Worm (Caenorhabditis elegans) whole organism, L2 larva: Measurements from ENCODE around the gene srt-27.
A peak's percentile ranks its signal among the peaks of the same experiment; 100 is the strongest.

ENCODE experiments used
- C34F6.9 ChIP-seq: fragments of 150-350 bp; optimal IDR thresholded peaks from 2 replicates; lab custom pipeline; 2014; ENCODE audit warnings: missing biosample characterization, missing genetic modification characterization
- F13H6.1 ChIP-seq: sonication (generic microtip); optimal IDR thresholded peaks from 2 replicates; lab custom pipeline; 2016; ENCODE audit warnings: missing genetic modification characterization, missing compliant biosample characterization
- R02D3.7 ChIP-seq: fragments of 150-350 bp; optimal IDR thresholded peaks from 2 replicates; lab custom pipeline; 2014; ENCODE audit warnings: missing biosample characterization, missing genetic modification characterization
- Y55F3AM.14 ChIP-seq: fragments of 200-800 bp; sonication (Bioruptor generic); optimal IDR thresholded peaks from 2 replicates; lab custom pipeline; 2018; ENCODE audit warnings: mild to moderate bottlenecking, missing genetic modification characterization, missing compliant biosample characterization
- ZK546.5 ChIP-seq: sonication (generic microtip); optimal IDR thresholded peaks from 2 replicates; lab custom pipeline; 2017; ENCODE audit warnings: missing biosample characterization, missing genetic modification characterization
- alr-1 ChIP-seq: fragments of 150-350 bp; optimal IDR thresholded peaks from 2 replicates; lab custom pipeline; 2014; ENCODE audit warnings: missing biosample characterization, missing genetic modification characterization
- aly-2 ChIP-seq: fragments of 150-350 bp; optimal IDR thresholded peaks from 2 replicates; lab custom pipeline; 2014; ENCODE audit warnings: missing biosample characterization, missing genetic modification characterization
- ama-1 ChIP-seq: fragments of 150-350 bp; optimal IDR thresholded peaks from 2 replicates; lab custom pipeline; 2018; ENCODE audit warnings: inconsistent platforms
- blmp-1 ChIP-seq: sonication (generic microtip); optimal IDR thresholded peaks from 2 replicates; lab custom pipeline; 2017; ENCODE audit warnings: missing genetic modification characterization, mild to moderate bottlenecking, missing compliant biosample characterization, antibody characterized with exemption, moderate library complexity; ENCODE audit not compliant: insufficient read depth
- ceh-16 ChIP-seq: fragments of 150-350 bp; optimal IDR thresholded peaks from 2 replicates; lab custom pipeline; 2014; ENCODE audit warnings: missing biosample characterization, missing genetic modification characterization
- ceh-82 ChIP-seq: fragments of 150-350 bp; optimal IDR thresholded peaks from 2 replicates; lab custom pipeline; 2014; ENCODE audit warnings: missing biosample characterization, missing genetic modification characterization
- crh-2 ChIP-seq: sonication (generic microtip); optimal IDR thresholded peaks from 2 replicates; lab custom pipeline; 2017; ENCODE audit warnings: missing biosample characterization, missing genetic modification characterization
- dmd-4 ChIP-seq: sonication (generic microtip); optimal IDR thresholded peaks from 2 replicates; lab custom pipeline; 2017; ENCODE audit warnings: missing biosample characterization, missing genetic modification characterization
- egl-27 ChIP-seq: sonication (generic microtip); optimal IDR thresholded peaks from 3 replicates; lab custom pipeline; 2017; ENCODE audit warnings: missing biosample characterization, missing genetic modification reagents, missing genetic modification characterization
- elt-1 ChIP-seq: fragments of 150-350 bp; optimal IDR thresholded peaks from 2 replicates; lab custom pipeline; 2014; ENCODE audit warnings: missing biosample characterization, missing genetic modification characterization
- elt-3 ChIP-seq: sonication (generic microtip); optimal IDR thresholded peaks from 2 replicates; lab custom pipeline; 2017; ENCODE audit warnings: missing biosample characterization, missing genetic modification characterization
- fos-1 ChIP-seq: fragments of 150-350 bp; optimal IDR thresholded peaks from 2 replicates; lab custom pipeline; 2014; ENCODE audit warnings: missing biosample characterization, missing genetic modification characterization
- gmeb-1 ChIP-seq: fragments of 150-350 bp; optimal IDR thresholded peaks from 2 replicates; lab custom pipeline; 2014; ENCODE audit warnings: missing biosample characterization, missing genetic modification characterization
- lin-11 ChIP-seq: fragments of 150-350 bp; sonication (generic microtip); optimal IDR thresholded peaks from 2 replicates; lab custom pipeline; 2014; ENCODE audit warnings: missing biosample characterization, missing genetic modification characterization, inconsistent platforms, mixed read lengths
- lin-13 ChIP-seq: fragments of 150-350 bp; optimal IDR thresholded peaks from 2 replicates; lab custom pipeline; 2014; ENCODE audit warnings: missing biosample characterization, missing genetic modification reagents, missing genetic modification characterization
- lin-39 ChIP-seq: fragments of 150-350 bp; optimal IDR thresholded peaks from 2 replicates; lab custom pipeline; 2014; ENCODE audit warnings: missing biosample characterization, missing genetic modification reagents, missing genetic modification characterization
- lsy-2 ChIP-seq, 2 experiments: fragments of 150-350 bp in 1 of 2; sonication (generic microtip) in 1 of 2; optimal IDR thresholded peaks; 2 replicates each; lab custom pipeline; 2014 to 2017; ENCODE audit warnings: missing biosample characterization in 2 of 2, missing genetic modification characterization in 2 of 2
- mab-5 ChIP-seq: fragments of 150-350 bp; optimal IDR thresholded peaks from 2 replicates; lab custom pipeline; 2014; ENCODE audit warnings: missing biosample characterization, missing genetic modification characterization
- mdl-1 ChIP-seq, 2 experiments: fragments of 150-350 bp in 1 of 2; sonication (generic microtip) in 1 of 2; optimal IDR thresholded peaks; 2 replicates each; lab custom pipeline; 2017; ENCODE audit warnings: missing biosample characterization in 2 of 2, missing genetic modification characterization in 2 of 2
- nhr-10 ChIP-seq: sonication (generic microtip); optimal IDR thresholded peaks from 2 replicates; lab custom pipeline; 2017; ENCODE audit warnings: missing biosample characterization, missing genetic modification characterization
- nhr-11 ChIP-seq: fragments of 150-350 bp; optimal IDR thresholded peaks from 2 replicates; lab custom pipeline; 2014; ENCODE audit warnings: missing biosample characterization, missing genetic modification characterization
- nhr-12 ChIP-seq: fragments of 150-350 bp; optimal IDR thresholded peaks from 2 replicates; lab custom pipeline; 2014; ENCODE audit warnings: missing biosample characterization, missing genetic modification characterization
- nhr-129 ChIP-seq: fragments of 150-350 bp; optimal IDR thresholded peaks from 2 replicates; lab custom pipeline; 2014; ENCODE audit warnings: missing biosample characterization, missing genetic modification characterization
- nhr-21 ChIP-seq: fragments of 150-350 bp; optimal IDR thresholded peaks from 2 replicates; lab custom pipeline; 2014; ENCODE audit warnings: missing biosample characterization, missing genetic modification characterization
- nhr-23 ChIP-seq: fragments of 150-350 bp; optimal IDR thresholded peaks from 2 replicates; lab custom pipeline; 2014; ENCODE audit warnings: missing biosample characterization, missing genetic modification reagents, missing genetic modification characterization
- nhr-237 ChIP-seq: fragments of 150-350 bp; optimal IDR thresholded peaks from 2 replicates; lab custom pipeline; 2014; ENCODE audit warnings: missing biosample characterization, missing genetic modification characterization
- nhr-25 ChIP-seq: fragments of 150-350 bp; sonication (generic microtip); optimal IDR thresholded peaks from 3 replicates; lab custom pipeline; 2014; ENCODE audit warnings: missing biosample characterization, missing genetic modification characterization
- nhr-6 ChIP-seq: fragments of 150-350 bp; optimal IDR thresholded peaks from 2 replicates; lab custom pipeline; 2014; ENCODE audit warnings: missing biosample characterization, missing genetic modification characterization
- nhr-77 ChIP-seq: fragments of 150-350 bp; optimal IDR thresholded peaks from 2 replicates; lab custom pipeline; 2014; ENCODE audit warnings: missing biosample characterization, missing genetic modification characterization
- peb-1 ChIP-seq: fragments of 150-350 bp; optimal IDR thresholded peaks from 2 replicates; lab custom pipeline; 2014; ENCODE audit warnings: missing biosample characterization, missing genetic modification characterization
- sem-4 ChIP-seq: fragments of 150-350 bp; optimal IDR thresholded peaks from 2 replicates; lab custom pipeline; 2014; ENCODE audit warnings: missing biosample characterization, missing genetic modification reagents, missing genetic modification characterization
- skn-1 ChIP-seq: sonication (generic microtip); optimal IDR thresholded peaks from 2 replicates; lab custom pipeline; 2017; ENCODE audit warnings: missing biosample characterization, missing genetic modification characterization
- sma-3 ChIP-seq: sonication (generic microtip); optimal IDR thresholded peaks from 2 replicates; lab custom pipeline; 2016; ENCODE audit warnings: missing genetic modification reagents, missing genetic modification characterization, missing compliant biosample characterization
- sma-9 ChIP-seq, 2 experiments: fragments of 150-350 bp in 1 of 2; sonication (generic microtip) in 1 of 2; optimal IDR thresholded peaks; 2 replicates each; lab custom pipeline; 2014 to 2016; ENCODE audit warnings: missing genetic modification characterization in 2 of 2, mild to moderate bottlenecking in 1 of 2, missing biosample characterization in 1 of 2, missing compliant biosample characterization in 1 of 2, missing genetic modification reagents in 1 of 2, moderate library complexity in 1 of 2
- snpc-4 ChIP-seq: fragments of 150-350 bp; optimal IDR thresholded peaks from 2 replicates; lab custom pipeline; 2014; ENCODE audit warnings: missing biosample characterization, missing genetic modification characterization
- unc-39 ChIP-seq: fragments of 150-350 bp; optimal IDR thresholded peaks from 2 replicates; lab custom pipeline; 2014; ENCODE audit warnings: missing biosample characterization, missing genetic modification characterization
- unc-55 ChIP-seq: fragments of 150-350 bp; sonication (generic microtip); optimal IDR thresholded peaks from 3 replicates; lab custom pipeline; 2014; ENCODE audit warnings: missing biosample characterization, missing genetic modification reagents, missing genetic modification characterization
- unc-62 ChIP-seq: fragments of 150-350 bp; optimal IDR thresholded peaks from 2 replicates; lab custom pipeline; 2014; ENCODE audit warnings: missing biosample characterization, missing genetic modification reagents, missing genetic modification characterization
- zag-1 ChIP-seq: fragments of 150-350 bp; optimal IDR thresholded peaks from 2 replicates; lab custom pipeline; 2014; ENCODE audit warnings: missing biosample characterization, missing genetic modification characterization
- ztf-1 ChIP-seq: fragments of 200-800 bp; sonication (Bioruptor generic); conservative IDR thresholded peaks from 2 replicates; pipeline ENCODE4 v1.3.6; 2022; ENCODE audit warnings: missing genetic modification characterization, missing compliant biosample characterization
- ztf-11 ChIP-seq: sonication (generic microtip); optimal IDR thresholded peaks from 2 replicates; lab custom pipeline; 2017; ENCODE audit warnings: missing biosample characterization, missing genetic modification characterization
- ztf-4 ChIP-seq: fragments of 150-350 bp; optimal IDR thresholded peaks from 2 replicates; lab custom pipeline; 2014; ENCODE audit warnings: missing biosample characterization, missing genetic modification characterization

Gene srt-27

ce11 chrV:2695935-2696334 lies 24.7 kb downstream of the srt-27 start, which contains the start of gene Y45G12B.3:
Y45G12B.3 (minus strand) TSS chrV:2696254.
- no peak for TF ChIP-seq crh-2 (tag; lab: Kevin White, UChicago)
- TF ChIP-seq nhr-10 (tag; lab: Kevin White, UChicago): no peak
- TF ChIP-seq skn-1 (tag; lab: Kevin White, UChicago): no peak
- no peak for TF ChIP-seq snpc-4
- no peak for TF ChIP-seq C34F6.9 (tag; lab: Kevin White, UChicago)
- TF ChIP-seq fos-1 (tag; lab: Kevin White, UChicago): no peak
- no peak for TF ChIP-seq lin-13 (GFP tag; lab: Kevin White, UChicago)
- no peak for TF ChIP-seq ama-1 (lab: Kevin White, UChicago)
- no peak for TF ChIP-seq unc-62 (GFP tag; lab: Kevin White, UChicago)
- no peak for TF ChIP-seq ceh-82 (tag; lab: Kevin White, UChicago)
- no peak for TF ChIP-seq nhr-12 (tag; lab: Kevin White, UChicago)
- TF ChIP-seq lsy-2 (tag; optimal IDR thresholded peaks at IDR 0.05; lab: Kevin White, UChicago): no peak

- TF ChIP-seq nhr-25 (peak; percentile 51), nhr-77 (tag; lab: Kevin White, UChicago) (no peak), elt-3 (tag; lab: Kevin White, UChicago) (no peak), skn-1 (tag; lab: Kevin White, UChicago) (peak; percentile 22), mab-5 (peak; percentile 20), alr-1 (tag; lab: Kevin White, UChicago) (no peak), ztf-11 (no peak), ama-1 (lab: Kevin White, UChicago) (no peak), lin-11 (tag; lab: Kevin White, UChicago) (peak; percentile 56), Y55F3AM.14 (GFP tag; lab: Kevin White, UChicago) (no peak), dmd-4 (tag; lab: Kevin White, UChicago) (no peak), aly-2 (no peak), nhr-23 (tag; lab: Kevin White, UChicago) (no peak), ZK546.5 (tag; lab: Kevin White, UChicago) (no peak), nhr-129 (tag; lab: Kevin White, UChicago) (peak; percentile 72), unc-62 (GFP tag; lab: Kevin White, UChicago) (no peak), nhr-11 (tag; lab: Kevin White, UChicago) (no peak), ztf-1 (no peak), nhr-237 (tag; lab: Kevin White, UChicago) (no peak), lin-13 (GFP tag; lab: Kevin White, UChicago) (peak; percentile 44), zag-1 (tag; lab: Kevin White, UChicago) (no peak), gmeb-1 (peak; percentile 71), R02D3.7 (tag; lab: Kevin White, UChicago) (no peak), F13H6.1 (tag; lab: Kevin White, UChicago) (peak; percentile 47), peb-1 (tag; lab: Kevin White, UChicago) (no peak), blmp-1 (tag; lab: Kevin White, UChicago) (no peak), sem-4 (tag; lab: Kevin White, UChicago) (peak; percentile 18), nhr-10 (tag; lab: Kevin White, UChicago) (no peak), lin-39 (tag; lab: Kevin White, UChicago) (no peak), ceh-82 (tag; lab: Kevin White, UChicago) (no peak), elt-1 (no peak), mdl-1 (tag; optimal IDR thresholded peaks at IDR 0.05; lab: Kevin White, UChicago) (no peak), nhr-21 (tag; lab: Kevin White, UChicago) (peak; percentile 62), sma-9 (GFP tag; optimal IDR thresholded peaks at IDR 0.05; lab: Kevin White, UChicago) (no peak), sma-9 (tag; optimal IDR thresholded peaks at IDR 0.05; lab: Kevin White, UChicago) (no peak), ceh-16 (no peak), crh-2 (tag; lab: Kevin White, UChicago) (peak; percentile 96), fos-1 (tag; lab: Kevin White, UChicago) (peak; percentile 24), unc-55 (GFP tag; lab: Kevin White, UChicago) (peak; percentile 73), unc-39 (tag; lab: Kevin White, UChicago) (no peak), egl-27 (no peak), C34F6.9 (tag; lab: Kevin White, UChicago) (peak; percentile 69), lsy-2 (tag; optimal IDR thresholded peaks at IDR 0.05; lab: Kevin White, UChicago) (peak; percentile 98 to 99), ztf-4 (tag; lab: Kevin White, UChicago) (no peak), nhr-6 (tag; lab: Kevin White, UChicago) (no peak), snpc-4 (no peak), sma-3 (GFP tag; lab: Kevin White, UChicago) (peak; percentile 45), nhr-12 (tag; lab: Kevin White, UChicago) (no peak)
These were observed 26.3 kb downstream of the srt-27 start, which contains the start of gene Y45G12B.2 for ce11 chrV:2694389-2694788. Y45G12B.2 (plus strand) TSS chrV:2694771.
